Worm (Caenorhabditis elegans): ENCODE measurements around the gene M01G5.1.

DNA sequence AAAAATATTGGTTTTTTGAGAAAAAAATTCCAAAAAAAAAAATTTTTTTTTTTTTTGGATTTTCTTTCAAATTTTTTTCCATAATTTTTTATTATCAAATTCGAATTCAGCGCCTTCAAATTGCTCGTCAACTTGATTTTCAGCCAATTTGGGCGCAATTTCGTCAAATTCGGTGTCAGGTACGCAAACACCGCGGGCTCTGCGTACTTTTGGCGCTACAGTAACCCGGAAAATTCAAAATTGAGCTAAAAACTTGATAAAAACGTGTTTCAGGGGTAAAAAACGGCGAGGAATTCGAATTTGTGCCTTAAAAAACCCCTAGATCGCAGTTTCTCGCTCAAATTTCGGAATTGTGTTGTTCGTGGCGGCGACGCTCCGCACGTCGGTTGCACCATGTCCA, 23.7 kb downstream of the M01G5.1 start:
- TF ChIP-seq ama-1 (optimal IDR thresholded peaks at IDR 0.05) (no peak), tbx-37 (GFP tag; conservative IDR thresholded peaks at IDR 0.05) (no peak), F13C5.2 (tag; optimal IDR thresholded peaks at IDR 0.05) (no peak), scrt-1 (GFP tag; IDR thresholded peaks at IDR 0.05) (no peak), flt-1 (GFP tag; IDR thresholded peaks at IDR 0.05) (no peak), hmg-4 (GFP tag; optimal IDR thresholded peaks at IDR 0.05) (no peak), tra-4 (tag; optimal IDR thresholded peaks at IDR 0.05) (no peak), ets-7 (tag; optimal IDR thresholded peaks at IDR 0.05) (no peak), tbx-11 (GFP tag; IDR thresholded peaks at IDR 0.05) (no peak), hnd-1 (tag; optimal IDR thresholded peaks at IDR 0.05) (no peak), pes-1 (GFP tag; IDR thresholded peaks at IDR 0.05) (no peak), ceh-36 (tag; optimal IDR thresholded peaks at IDR 0.05) (no peak), sea-1 (GFP tag; conservative IDR thresholded peaks at IDR 0.05) (no peak)
